Worm (Caenorhabditis elegans) whole organism, L3 larva: ENCODE results near the gene cra-1.
A peak's percentile ranks its signal among the peaks of the same experiment; 100 is the strongest.

Experiments used
- R02D3.7 ChIP-seq: fragments of 150-350 bp; optimal IDR thresholded peaks from 2 replicates; lab custom pipeline; 2014; ENCODE audit warnings: missing biosample characterization, missing genetic modification characterization
- daf-12 ChIP-seq: fragments of 150-350 bp; optimal IDR thresholded peaks from 2 replicates; lab custom pipeline; 2014; ENCODE audit warnings: missing biosample characterization, missing genetic modification reagents, missing genetic modification characterization
- egl-27 ChIP-seq: sonication (generic microtip); optimal IDR thresholded peaks from 4 replicates; lab custom pipeline; 2017; ENCODE audit warnings: missing biosample characterization, missing genetic modification reagents, missing genetic modification characterization
- elt-2 ChIP-seq: sonication (generic microtip); optimal IDR thresholded peaks from 2 replicates; lab custom pipeline; 2016; ENCODE audit warnings: missing genetic modification reagents, mild to moderate bottlenecking, missing genetic modification characterization, missing compliant biosample characterization
- lin-15B ChIP-seq: fragments of 150-350 bp; optimal IDR thresholded peaks from 2 replicates; lab custom pipeline; 2014; ENCODE audit warnings: missing biosample characterization, missing genetic modification characterization
- mml-1 ChIP-seq: fragments of 150-350 bp; sonication (generic microtip); optimal IDR thresholded peaks from 3 replicates; lab custom pipeline; 2014; ENCODE audit warnings: missing biosample characterization, missing genetic modification characterization
- nfya-1 ChIP-seq: sonication (generic microtip); optimal IDR thresholded peaks from 2 replicates; lab custom pipeline; 2017; ENCODE audit warnings: missing genetic modification characterization, mild to moderate bottlenecking, missing compliant biosample characterization, antibody characterized with exemption, moderate library complexity; ENCODE audit not compliant: insufficient read depth
- nhr-11 ChIP-seq: fragments of 150-350 bp; optimal IDR thresholded peaks from 2 replicates; lab custom pipeline; 2014; ENCODE audit warnings: missing biosample characterization, missing genetic modification characterization
- nhr-237 ChIP-seq: fragments of 150-350 bp; optimal IDR thresholded peaks from 2 replicates; lab custom pipeline; 2014; ENCODE audit warnings: missing biosample characterization, missing genetic modification characterization
- nhr-28 ChIP-seq: fragments of 150-350 bp; optimal IDR thresholded peaks from 2 replicates; lab custom pipeline; 2014; ENCODE audit warnings: missing biosample characterization, missing genetic modification characterization
- nhr-76 ChIP-seq: fragments of 150-350 bp; sonication (generic microtip); optimal IDR thresholded peaks from 5 replicates; lab custom pipeline; 2014; ENCODE audit warnings: missing biosample characterization, missing genetic modification characterization
- pha-4 ChIP-seq: fragments of 150-350 bp; optimal IDR thresholded peaks from 2 replicates; lab custom pipeline; 2014; ENCODE audit warnings: missing biosample characterization, missing genetic modification reagents, missing genetic modification characterization
- unc-39 ChIP-seq: sonication (generic microtip); optimal IDR thresholded peaks from 4 replicates; lab custom pipeline; 2017; ENCODE audit warnings: missing biosample characterization, missing genetic modification characterization
- ztf-4 ChIP-seq: fragments of 150-350 bp; optimal IDR thresholded peaks from 2 replicates; lab custom pipeline; 2014; ENCODE audit warnings: missing biosample characterization, missing genetic modification characterization

Gene cra-1

ce11 chrIII:6816930-6817329, 52.3 kb downstream of the cra-1 start, which contains the start of gene F28F5.4:
Gene F28F5.4 (minus strand): TSS chrIII:6817033.
- TF ChIP-seq daf-12 (no peak), nfya-1 (tag; lab: Kevin White, UChicago) (no peak), pha-4 (tag; lab: Kevin White, UChicago) (peak; percentile 72), unc-39 (tag; lab: Kevin White, UChicago) (no peak), elt-2 (tag; lab: Kevin White, UChicago) (peak; percentile 28), lin-15B (tag; lab: Kevin White, UChicago) (no peak), nhr-237 (no peak), nhr-11 (tag; lab: Kevin White, UChicago) (no peak), nhr-28 (tag; lab: Kevin White, UChicago) (no peak), egl-27 (tag; lab: Kevin White, UChicago) (no peak), nhr-76 (no peak), R02D3.7 (tag; lab: Kevin White, UChicago) (no peak), ztf-4 (tag; lab: Kevin White, UChicago) (no peak), mml-1 (tag; lab: Kevin White, UChicago) (no peak)
